Fruit fly (Drosophila melanogaster): ENCODE data around the gene Nfs1.

Nfs1 gene

DNA sequence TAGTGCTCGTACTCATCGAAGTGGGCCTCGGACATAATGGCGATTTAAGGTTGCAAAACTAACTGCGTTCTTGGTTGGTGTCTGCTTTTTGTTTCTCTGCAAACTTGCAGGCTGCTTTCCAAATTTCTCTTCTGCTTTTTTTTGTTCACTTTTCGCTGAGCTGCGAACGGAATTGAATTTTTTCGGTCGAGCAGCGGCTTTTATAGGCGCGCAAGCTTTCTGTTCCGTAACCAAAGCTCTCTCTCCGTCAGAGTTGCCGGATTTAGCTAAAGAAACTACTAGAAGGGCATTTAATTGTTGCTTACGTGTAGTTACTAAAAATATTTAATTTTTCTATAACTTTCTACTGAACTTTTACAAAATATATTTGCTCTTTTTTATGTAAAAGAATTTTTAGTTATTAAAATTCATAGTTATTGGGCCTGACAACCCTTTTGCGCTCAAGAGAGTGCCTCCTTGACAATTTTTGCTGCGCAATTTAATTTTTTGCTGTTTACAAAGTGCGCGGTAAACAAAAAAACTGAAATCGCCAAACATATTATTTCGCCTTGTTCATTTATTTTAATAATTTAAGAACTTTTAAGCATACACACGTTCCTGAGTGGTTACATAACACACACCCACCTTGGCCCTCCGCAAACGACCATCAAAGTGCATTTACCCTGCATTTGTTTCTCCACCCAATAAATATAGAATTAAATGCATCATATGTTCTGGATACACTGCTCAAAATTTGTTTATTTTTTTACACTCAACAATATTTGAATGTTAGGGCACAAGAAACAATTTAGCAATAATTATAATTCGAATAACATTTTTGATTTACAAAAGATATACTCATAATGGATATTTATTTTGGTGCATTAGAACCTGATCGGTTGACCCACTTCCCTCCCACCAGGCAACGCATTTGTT is 46.7 kb downstream of the Nfs1 start, which contains the start of gene CG6770 (continued):
- TF ChIP-seq Awh (GFP tag; IDR thresholded peaks at IDR 0.05) (peak; percentile 79), CG15514 (GFP tag; optimal IDR thresholded peaks at IDR 0.05) (peak; percentile 87), CG12391 (tag; optimal IDR thresholded peaks at IDR 0.05) (peak; percentile 80), disco-r (GFP tag; optimal IDR thresholded peaks at IDR 0.05) (no peak), gsb-n (tag; optimal IDR thresholded peaks at IDR 0.05) (peak; percentile 45), Sox102F (GFP tag; optimal IDR thresholded peaks at IDR 0.05) (peak; percentile 79), Rx (GFP tag; IDR thresholded peaks at IDR 0.05) (no peak), CG6254 (GFP tag; optimal IDR thresholded peaks at IDR 0.05) (no peak), CG3163 (GFP tag; optimal IDR thresholded peaks at IDR 0.05) (peak; percentile 16), B-H1 (GFP tag; IDR thresholded peaks at IDR 0.05) (peak; percentile 64; the same call in 1 of the 3 replicates), ac (GFP tag; optimal IDR thresholded peaks at IDR 0.05) (peak; percentile 28), HmgZ (tag; optimal IDR thresholded peaks at IDR 0.05) (peak; percentile 90), Stat92E (GFP tag; optimal IDR thresholded peaks at IDR 0.05) (no peak), CG1233 (GFP tag; optimal IDR thresholded peaks at IDR 0.05) (peak; percentile 43), CG10462 (GFP tag; optimal IDR thresholded peaks at IDR 0.05) (peak; percentile 14), CG2712 (tag; optimal IDR thresholded peaks at IDR 0.05) (peak; percentile 75), lbe (GFP tag; optimal IDR thresholded peaks at IDR 0.05) (peak; percentile 90), ERR (GFP tag; optimal IDR thresholded peaks at IDR 0.05) (peak; percentile 26), Antp (GFP tag; optimal IDR thresholded peaks at IDR 0.05) (peak; percentile 33), schlank (tag; optimal IDR thresholded peaks at IDR 0.05) (peak; percentile 53), trh (GFP tag; optimal IDR thresholded peaks at IDR 0.05) (peak; percentile 43), CG7786 (GFP tag; optimal IDR thresholded peaks at IDR 0.05) (peak; percentile 31), hbn (GFP tag; IDR thresholded peaks at IDR 0.05; ENCODE audit: partially characterized antibody) (no peak), dpn (GFP tag; optimal IDR thresholded peaks at IDR 0.05) (peak; percentile 71), CG11560 (tag; IDR thresholded peaks at IDR 0.05) (no peak; the same call in 2 of the 3 replicates), CG14860 (GFP tag; IDR thresholded peaks at IDR 0.05; ENCODE audit: partially characterized antibody) (no peak), bcd (GFP tag; optimal IDR thresholded peaks at IDR 0.05) (peak; percentile 72), Side (GFP tag; optimal IDR thresholded peaks at IDR 0.05) (peak; percentile 38), CG9437 (GFP tag; optimal IDR thresholded peaks at IDR 0.05) (peak; percentile 77), CG6175 (GFP tag; IDR thresholded peaks at IDR 0.05) (0 out of 3 replicates have a peak, but pooled peaks have one; percentile 38), CG15601 (tag; optimal IDR thresholded peaks at IDR 0.05) (peak; percentile 64), CG32532 (GFP tag; IDR thresholded peaks at IDR 0.05) (peak; percentile 92), p53 (GFP tag; optimal IDR thresholded peaks at IDR 0.05) (peak; percentile 4), corto (GFP tag; optimal IDR thresholded peaks at IDR 0.05) (peak; percentile 50), CG5180 (GFP tag; optimal IDR thresholded peaks at IDR 0.05) (peak; percentile 64), CG1603 (tag; optimal IDR thresholded peaks at IDR 0.05) (peak; percentile 76), Hr3 (GFP tag; optimal IDR thresholded peaks at IDR 0.05) (peak; percentile 39), CG17568 (GFP tag; optimal IDR thresholded peaks at IDR 0.05) (peak; percentile 84), CG1832 (GFP tag; optimal IDR thresholded peaks at IDR 0.05) (no peak), CG4328 (GFP tag; optimal IDR thresholded peaks at IDR 0.05) (peak; percentile 77), Jarid2 (GFP tag; optimal IDR thresholded peaks at IDR 0.05) (peak; percentile 76), Dip2 (GFP tag; IDR thresholded peaks at IDR 0.05) (no peak), Ets65A (GFP tag) (peak; percentile 85), CG12071 (GFP tag; optimal IDR thresholded peaks at IDR 0.05) (peak; percentile 37), Asciz (GFP tag; optimal IDR thresholded peaks at IDR 0.05) (peak; percentile 65), MTF-1 (GFP tag; optimal IDR thresholded peaks at IDR 0.05; ENCODE audit: borderline replicate concordance) (peak; percentile 9), br (optimal IDR thresholded peaks at IDR 0.05) (no peak), CG11398 (GFP tag; optimal IDR thresholded peaks at IDR 0.05) (peak; percentile 20)

All from whole organism, embryonic.